Fruit fly (Drosophila melanogaster): ENCODE results near the gene chm.

The chm gene

DNA sequence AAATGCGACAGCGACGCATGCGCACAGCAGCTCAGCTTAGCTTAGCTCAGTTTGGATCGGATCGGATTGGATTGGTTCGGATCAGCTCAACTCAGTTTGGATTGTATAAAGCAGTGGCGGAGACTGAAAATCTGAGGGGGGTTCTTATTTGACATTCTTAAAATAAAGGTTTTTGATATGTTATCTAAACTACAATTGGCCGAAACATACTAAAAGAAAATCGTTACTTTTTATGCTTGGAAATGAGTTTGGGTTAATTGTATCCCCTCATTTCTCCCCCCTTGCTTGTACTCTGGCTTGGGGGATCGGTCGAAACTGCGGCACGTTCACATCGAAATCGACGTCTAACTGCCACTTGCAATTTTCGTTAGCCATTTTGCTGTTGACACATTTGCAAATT is 36.1 kb upstream of the chm start (continued):
- no peak for TF ChIP-seq Mrtf (GFP tag; IDR thresholded peaks at IDR 0.05)
- peak; percentile 75 for TF ChIP-seq HLH3B (GFP tag; IDR thresholded peaks at IDR 0.05)
- no peak for TF ChIP-seq Vsx1 (GFP tag; optimal IDR thresholded peaks at IDR 0.05)
- TF ChIP-seq CG3065 (GFP tag; optimal IDR thresholded peaks at IDR 0.05) = no peak
- no peak for TF ChIP-seq CG17612 (GFP tag; IDR thresholded peaks at IDR 0.05)
- no peak for TF ChIP-seq bigmax (GFP tag; optimal IDR thresholded peaks at IDR 0.05)
- no peak for TF ChIP-seq Lpt (GFP tag; optimal IDR thresholded peaks at IDR 0.05)
- TF ChIP-seq ase (GFP tag; IDR thresholded peaks at IDR 0.05) = peak; percentile 59; the same call in 2 of the 3 replicates
- TF ChIP-seq cato (GFP tag; optimal IDR thresholded peaks at IDR 0.05; ENCODE audit: borderline replicate concordance) = peak; percentile 14
- no peak for TF ChIP-seq CG15514 (GFP tag; optimal IDR thresholded peaks at IDR 0.05)
- TF ChIP-seq CG7372 (GFP tag; IDR thresholded peaks at IDR 0.05) = peak; percentile 35; the same call in 1 of the 2 replicates
- no peak for TF ChIP-seq zfh2 (GFP tag; optimal IDR thresholded peaks at IDR 0.05)
- peak; percentile 32; the same call in 1 of the 2 replicates for TF ChIP-seq CG4730 (GFP tag; IDR thresholded peaks at IDR 0.05)
- TF ChIP-seq CG3163 (GFP tag; optimal IDR thresholded peaks at IDR 0.05) = no peak
- no peak for TF ChIP-seq Max (GFP tag; optimal IDR thresholded peaks at IDR 0.05)
- TF ChIP-seq toy (GFP tag; IDR thresholded peaks at IDR 0.05) = no peak
- no peak for TF ChIP-seq CG8478 (optimal IDR thresholded peaks at IDR 0.05)
- TF ChIP-seq CG32772 (GFP tag; IDR thresholded peaks at IDR 0.05) = peak; percentile 24; the same call in 1 of the 2 replicates
- no peak for TF ChIP-seq CG18619 (GFP tag; optimal IDR thresholded peaks at IDR 0.05)
- TF ChIP-seq ewg (GFP tag; optimal IDR thresholded peaks at IDR 0.05) = peak; percentile 6
- TF ChIP-seq pfk (GFP tag; optimal IDR thresholded peaks at IDR 0.05) = no peak
- TF ChIP-seq phol (tag; optimal IDR thresholded peaks at IDR 0.05) = peak; percentile 37
- TF ChIP-seq CG16863 (GFP tag; optimal IDR thresholded peaks at IDR 0.05) = peak; percentile 5
- no peak for TF ChIP-seq CG4360 (GFP tag; IDR thresholded peaks at IDR 0.05)
- no peak for TF ChIP-seq org-1 (GFP tag; optimal IDR thresholded peaks at IDR 0.05)
- TF ChIP-seq CG5245 (GFP tag; optimal IDR thresholded peaks at IDR 0.05) = peak; percentile 6
- no peak for TF ChIP-seq scrt (GFP tag; optimal IDR thresholded peaks at IDR 0.05)
- no peak for TF ChIP-seq CG31388 (GFP tag; optimal IDR thresholded peaks at IDR 0.05)
- no peak for TF ChIP-seq CG10267 (tag; optimal IDR thresholded peaks at IDR 0.05)
- TF ChIP-seq ham (GFP tag; IDR thresholded peaks at IDR 0.05) = no peak
- TF ChIP-seq sug (tag; optimal IDR thresholded peaks at IDR 0.05) = no peak
- TF ChIP-seq Sry-β (GFP tag; optimal IDR thresholded peaks at IDR 0.05) = no peak
- no peak for TF ChIP-seq crc (GFP tag; optimal IDR thresholded peaks at IDR 0.05)
- TF ChIP-seq CG14860 (GFP tag; IDR thresholded peaks at IDR 0.05; ENCODE audit: partially characterized antibody) = no peak
- TF ChIP-seq Hmr (GFP tag; optimal IDR thresholded peaks at IDR 0.05) = no peak
- no peak for TF ChIP-seq CG2129 (GFP tag; IDR thresholded peaks at IDR 0.05; ENCODE audit: partially characterized antibody)
- TF ChIP-seq CG6689 (GFP tag; IDR thresholded peaks at IDR 0.05) = peak; percentile 39; the same call in 1 of the 2 replicates
- no peak for TF ChIP-seq cas (GFP tag; IDR thresholded peaks at IDR 0.05)
- peak; percentile 80 for TF ChIP-seq sens (GFP tag)
- peak; percentile 2 for TF ChIP-seq CG10654 (GFP tag; optimal IDR thresholded peaks at IDR 0.05)
- no peak for TF ChIP-seq Side (GFP tag; optimal IDR thresholded peaks at IDR 0.05)
- no peak for TF ChIP-seq Tbp (GFP tag; optimal IDR thresholded peaks at IDR 0.05)
- TF ChIP-seq jing (GFP tag; optimal IDR thresholded peaks at IDR 0.05) = no peak
- TF ChIP-seq CG3995 (GFP tag; optimal IDR thresholded peaks at IDR 0.05) = no peak
- no peak for TF ChIP-seq Deaf1 (tag; optimal IDR thresholded peaks at IDR 0.05)
- TF ChIP-seq danr (GFP tag; IDR thresholded peaks at IDR 0.05) = no peak
- no peak for TF ChIP-seq CG10462 (GFP tag; optimal IDR thresholded peaks at IDR 0.05)
- no peak for TF ChIP-seq ara (GFP tag; IDR thresholded peaks at IDR 0.05)
- TF ChIP-seq hkb (optimal IDR thresholded peaks at IDR 0.05) = no peak
- TF ChIP-seq hkb (GFP tag; IDR thresholded peaks at IDR 0.05) = peak; percentile 77
- TF ChIP-seq NFAT (GFP tag; IDR thresholded peaks at IDR 0.05) = no peak
- no peak for TF ChIP-seq peb (GFP tag; IDR thresholded peaks at IDR 0.05)
- TF ChIP-seq CG6175 (GFP tag; IDR thresholded peaks at IDR 0.05) = no peak
- TF ChIP-seq lbe (GFP tag; optimal IDR thresholded peaks at IDR 0.05) = peak; percentile 1

Measured in whole organism, embryonic.